Worm (Caenorhabditis elegans): ENCODE data around the gene haly-1.

Gene haly-1

DNA sequence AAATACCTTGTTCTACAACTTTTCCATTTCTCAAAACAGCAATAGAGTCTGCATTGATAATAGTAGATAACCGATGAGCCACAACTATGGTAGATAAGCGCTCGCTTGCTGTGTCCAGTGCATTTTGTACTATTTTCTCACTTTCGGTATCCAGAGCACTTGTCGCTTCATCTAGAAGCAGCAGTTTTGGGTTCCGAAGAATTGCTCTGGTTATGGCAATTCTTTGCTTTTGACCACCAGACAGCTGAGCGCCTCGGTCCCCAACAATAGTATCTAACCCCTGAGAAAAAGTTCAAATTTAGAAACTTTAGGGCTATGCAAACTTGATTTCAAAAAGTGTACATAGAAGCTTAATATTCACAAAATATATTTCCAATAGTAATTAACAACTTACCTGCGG is 36.8 kb downstream of the haly-1 start:
- TF ChIP-seq ahr-1 (tag; optimal IDR thresholded peaks at IDR 0.05): peak; percentile 13
- no peak for TF ChIP-seq ttx-3 (tag; optimal IDR thresholded peaks at IDR 0.05)

DNA sequence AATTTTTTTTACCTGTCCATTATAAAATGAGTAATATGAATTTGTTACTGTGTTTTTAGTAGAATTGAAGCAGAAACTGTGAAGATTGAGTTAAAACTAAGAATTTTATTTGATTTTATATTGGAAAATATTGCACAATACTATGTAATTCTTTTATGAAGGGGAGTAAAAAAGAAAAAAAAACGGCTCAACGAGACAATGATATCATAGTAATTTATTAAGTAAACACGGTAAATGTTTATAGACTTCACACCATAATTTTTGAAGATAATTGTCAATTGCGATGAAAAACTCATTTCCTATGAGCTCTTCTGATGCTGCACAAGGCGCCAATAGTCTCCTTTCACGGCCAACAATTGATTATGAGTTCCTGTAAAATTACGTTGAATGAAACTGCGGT is 37.2 kb downstream of the haly-1 start, which contains the start of gene pgp-5:
pgp-5 (minus strand) TSS at position 87 of the 400 bp plus-strand sequence.
- no peak for TF ChIP-seq K02D7.2 (tag; optimal IDR thresholded peaks at IDR 0.05)
- no peak for TF ChIP-seq dve-1 (tag; optimal IDR thresholded peaks at IDR 0.05)
- TF ChIP-seq C38D4.7 (GFP tag; optimal IDR thresholded peaks at IDR 0.05): no peak
- TF ChIP-seq npax-4 (tag; optimal IDR thresholded peaks at IDR 0.05): no peak
- no peak for TF ChIP-seq ceh-2 (tag; optimal IDR thresholded peaks at IDR 0.05)
- TF ChIP-seq fax-1 (tag; optimal IDR thresholded peaks at IDR 0.05): no peak
- no peak for TF ChIP-seq hlh-6 (tag; optimal IDR thresholded peaks at IDR 0.05)
- no peak for TF ChIP-seq che-1 (tag; optimal IDR thresholded peaks at IDR 0.05)
- TF ChIP-seq pqm-1 (tag; optimal IDR thresholded peaks at IDR 0.05): no peak
- no peak for TF ChIP-seq tbx-2 (tag; optimal IDR thresholded peaks at IDR 0.05)
- no peak for TF ChIP-seq mec-3 (tag; optimal IDR thresholded peaks at IDR 0.05; ENCODE audit: borderline replicate concordance)
- no peak for TF ChIP-seq sdc-2 (tag; optimal IDR thresholded peaks at IDR 0.05)

DNA sequence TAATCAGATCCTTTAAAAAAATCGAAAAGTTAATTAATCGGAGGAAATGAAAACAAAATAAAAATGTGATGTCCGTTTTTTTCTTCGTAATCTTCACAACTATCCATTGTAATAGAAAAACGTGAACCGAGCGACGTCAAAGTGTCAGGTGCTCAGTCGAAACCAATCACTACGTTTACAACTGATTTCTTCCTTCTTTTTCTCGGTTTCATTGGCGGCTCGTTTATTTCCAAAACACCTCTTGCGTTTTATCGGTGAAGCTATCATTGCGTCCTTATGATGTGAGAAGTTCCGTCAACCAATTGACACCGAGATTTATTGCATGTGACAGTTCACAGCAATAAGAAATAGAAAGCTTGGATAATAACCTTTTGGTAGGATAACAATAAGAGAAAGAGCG is 43.1 kb downstream of the haly-1 start:
- TF ChIP-seq lim-6 (tag; optimal IDR thresholded peaks at IDR 0.05): no peak
- TF ChIP-seq nfya-1 (tag; optimal IDR thresholded peaks at IDR 0.05): peak; percentile 52
- TF ChIP-seq unc-55 (GFP tag; optimal IDR thresholded peaks at IDR 0.05): peak; percentile 30

DNA sequence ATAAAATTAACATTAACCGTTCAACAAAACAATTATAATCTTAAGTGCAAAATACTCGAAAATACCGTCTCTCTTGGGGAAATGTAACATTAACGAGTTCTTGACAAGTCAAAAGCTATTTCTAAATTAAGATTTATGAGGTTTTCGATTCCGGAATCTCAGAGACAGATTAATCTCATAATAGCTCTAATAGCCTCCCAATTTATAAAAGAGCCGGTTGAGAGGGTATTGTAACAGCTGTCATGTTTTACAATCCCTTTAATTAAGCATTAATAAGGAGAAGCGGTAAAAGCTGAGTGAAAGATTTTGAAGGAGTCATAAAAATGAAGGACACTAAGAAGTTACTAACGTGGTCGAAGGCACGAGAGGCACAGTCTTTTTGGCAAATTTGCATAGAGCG is 44.7 kb downstream of the haly-1 start:
- TF ChIP-seq che-1 (tag; optimal IDR thresholded peaks at IDR 0.05) (no peak), unc-42 (tag; optimal IDR thresholded peaks at IDR 0.05) (peak; percentile 51), pax-1 (tag; optimal IDR thresholded peaks at IDR 0.05) (peak; percentile 24)

DNA sequence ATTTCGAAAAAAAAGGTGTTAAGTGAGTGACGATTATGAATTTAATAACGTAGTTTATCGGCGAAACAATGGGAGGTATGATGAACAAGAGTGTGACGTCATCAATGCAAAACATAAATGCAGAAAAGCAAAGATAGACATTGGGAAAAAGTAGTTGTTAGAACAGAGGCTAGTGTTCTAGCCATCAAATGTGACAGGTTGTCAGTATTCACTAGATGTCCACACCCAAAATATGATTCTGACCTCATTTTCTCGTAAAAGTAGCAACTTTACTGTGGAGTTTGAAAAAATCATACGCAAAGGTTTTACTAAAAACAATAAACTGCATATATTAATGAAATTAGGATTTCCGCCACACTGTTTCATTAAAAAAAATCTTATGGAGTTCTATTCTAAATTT is 45.2 kb downstream of the haly-1 start:
- peak; percentile 58 for TF ChIP-seq unc-55 (GFP tag; optimal IDR thresholded peaks at IDR 0.05)
- TF ChIP-seq C08G9.2 (tag; optimal IDR thresholded peaks at IDR 0.05): no peak

DNA sequence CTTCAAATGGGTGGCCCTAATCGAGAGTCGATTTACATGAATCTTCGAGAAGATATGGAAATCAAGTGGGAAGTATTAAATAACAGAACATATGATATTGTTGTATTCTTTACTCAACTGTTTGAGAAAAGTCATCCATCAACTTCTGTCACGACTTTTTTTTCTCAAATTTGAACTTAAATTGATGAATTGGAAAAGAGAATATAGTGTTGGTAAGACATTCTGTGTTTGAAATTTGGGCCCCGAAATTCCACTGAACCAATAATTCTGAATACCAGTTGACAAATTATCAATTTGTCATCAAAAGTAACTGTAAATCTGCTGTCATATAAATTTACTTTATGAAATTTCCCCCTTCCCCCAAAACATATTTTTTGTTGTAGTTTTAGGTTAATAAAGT is 49.5 kb downstream of the haly-1 start:
- no peak for TF ChIP-seq pha-4 (tag; optimal IDR thresholded peaks at IDR 0.05)
- TF ChIP-seq nhr-11 (tag; optimal IDR thresholded peaks at IDR 0.05): no peak
- no peak for TF ChIP-seq ahr-1 (tag; optimal IDR thresholded peaks at IDR 0.05)
- no peak for TF ChIP-seq ceh-34 (tag; optimal IDR thresholded peaks at IDR 0.05)
- no peak for TF ChIP-seq mec-3 (tag; optimal IDR thresholded peaks at IDR 0.05; ENCODE audit: borderline replicate concordance)
- no peak for TF ChIP-seq fax-1 (tag; optimal IDR thresholded peaks at IDR 0.05)
- no peak for TF ChIP-seq ceh-19 (GFP tag; optimal IDR thresholded peaks at IDR 0.05)
- no peak for TF ChIP-seq syd-9 (tag; optimal IDR thresholded peaks at IDR 0.05)
- TF ChIP-seq madf-2 (tag; optimal IDR thresholded peaks at IDR 0.05): no peak
- no peak for TF ChIP-seq unc-42 (tag; optimal IDR thresholded peaks at IDR 0.05)
- no peak for TF ChIP-seq pat-9 (tag; optimal IDR thresholded peaks at IDR 0.05)
- no peak for TF ChIP-seq pqm-1 (tag; optimal IDR thresholded peaks at IDR 0.05)
- TF ChIP-seq dmd-4 (tag; optimal IDR thresholded peaks at IDR 0.05; ENCODE audit: borderline replicate concordance): no peak
- TF ChIP-seq ceh-22 (tag; optimal IDR thresholded peaks at IDR 0.05): no peak
- no peak for TF ChIP-seq ttx-3 (tag; optimal IDR thresholded peaks at IDR 0.05)
- no peak for TF ChIP-seq rnt-1 (tag; optimal IDR thresholded peaks at IDR 0.05)
- no peak for TF ChIP-seq nhr-232 (tag; optimal IDR thresholded peaks at IDR 0.05)
- no peak for TF ChIP-seq lim-6 (tag; optimal IDR thresholded peaks at IDR 0.05)
